Fruit fly (Drosophila melanogaster) whole organism, embryonic: Measurements from ENCODE around the gene CG14022.

Source experiments
- Atf6 ChIP-seq: fragments of 200-800 bp; sonication (Bioruptor generic); IDR thresholded peaks from 2 replicates; pipeline ENCODE4 v1.3.6; 2022; ENCODE audit warnings: missing biosample characterization, missing genetic modification characterization
- Awh ChIP-seq: fragments of 200-800 bp; sonication (Bioruptor generic); IDR thresholded peaks from 2 replicates; pipeline ENCODE4, ENCODE4 v1.3.6; 2022; ENCODE audit warnings: missing biosample characterization, missing genetic modification characterization
- CG10267 ChIP-seq: fragments of 200-800 bp; sonication (Bioruptor generic); optimal IDR thresholded peaks from 2 replicates; lab custom pipeline; 2018; ENCODE audit warnings: missing biosample characterization, mild to moderate bottlenecking, missing genetic modification characterization, moderate library complexity
- CG10366 ChIP-seq: fragments of 200-800 bp; sonication (Bioruptor generic); IDR thresholded peaks from 2 replicates; pipeline ENCODE4 v1.3.6; 2022; ENCODE audit warnings: missing biosample characterization, missing genetic modification characterization
- CG11093 ChIP-seq: fragments of 200-800 bp; sonication (Bioruptor generic); IDR thresholded peaks from 3 replicates; pipeline ENCODE4 v1.3.6; 2022; ENCODE audit warnings: missing biosample characterization, missing genetic modification characterization
- CG12236 ChIP-seq: fragments of 200-800 bp; sonication (Bioruptor generic); optimal IDR thresholded peaks from 2 replicates; lab custom pipeline; 2016; ENCODE audit warnings: missing biosample characterization, missing genetic modification characterization
- CG13775 ChIP-seq: fragments of 200-800 bp; sonication (Bioruptor generic); optimal IDR thresholded peaks from 3 replicates; lab custom pipeline; 2017; ENCODE audit warnings: missing biosample characterization, mild to moderate bottlenecking, missing genetic modification characterization
- CG14014 ChIP-seq: fragments of 200-800 bp; sonication (Bioruptor generic); IDR thresholded peaks from 2 replicates; pipeline ENCODE4 v1.3.6; 2022; ENCODE audit warnings: missing biosample characterization, missing genetic modification characterization
- CG16813 ChIP-seq: fragments of 200-800 bp; sonication (Bioruptor generic); IDR thresholded peaks from 3 replicates; pipeline ENCODE4 v1.3.6; 2022; ENCODE audit warnings: missing biosample characterization, missing genetic modification characterization; ENCODE audit not compliant: partially characterized antibody
- CG30431 ChIP-seq: fragments of 200-800 bp; sonication (Bioruptor generic); optimal IDR thresholded peaks from 2 replicates; lab custom pipeline; 2017; ENCODE audit warnings: missing biosample characterization, missing genetic modification characterization
- CG34224 ChIP-seq: fragments of 200-800 bp; sonication (Bioruptor generic); IDR thresholded peaks from 3 replicates; pipeline ENCODE4 v1.3.6; 2022; ENCODE audit warnings: missing biosample characterization, missing genetic modification characterization; ENCODE audit not compliant: partially characterized antibody
- CG4730 ChIP-seq: fragments of 200-800 bp; sonication (Bioruptor generic); IDR thresholded peaks from 2 replicates; pipeline ENCODE4 v1.3.6; 2022; ENCODE audit warnings: missing biosample characterization, missing genetic modification characterization
- CG6175 ChIP-seq: fragments of 200-800 bp; sonication (Bioruptor generic); IDR thresholded peaks from 3 replicates; pipeline ENCODE4 v1.3.6; 2022; ENCODE audit warnings: missing biosample characterization, missing genetic modification characterization
- CG6683 ChIP-seq: fragments of 200-800 bp; sonication (Bioruptor generic); optimal IDR thresholded peaks from 2 replicates; lab custom pipeline; 2017; ENCODE audit warnings: missing biosample characterization, mild to moderate bottlenecking, missing genetic modification characterization, missing genetic modification reagents
- CG6813 ChIP-seq: fragments of 200-800 bp; sonication (Bioruptor generic); optimal IDR thresholded peaks from 2 replicates; lab custom pipeline; 2017; ENCODE audit warnings: missing biosample characterization, missing genetic modification characterization, mild to moderate bottlenecking, moderate library complexity, missing genetic modification reagents
- CG7963 ChIP-seq: fragments of 200-800 bp; sonication (Bioruptor generic); IDR thresholded peaks from 3 replicates; pipeline ENCODE4 v1.3.6; 2022; ENCODE audit warnings: missing biosample characterization, missing genetic modification characterization; ENCODE audit not compliant: partially characterized antibody
- CG8388 ChIP-seq: fragments of 200-800 bp; sonication (Bioruptor generic); optimal IDR thresholded peaks from 2 replicates; lab custom pipeline; 2019; ENCODE audit warnings: missing biosample characterization, mild to moderate bottlenecking, missing genetic modification characterization, moderate library complexity
- CG9797 ChIP-seq: fragments of 200-800 bp; sonication (Bioruptor generic); optimal IDR thresholded peaks from 3 replicates; lab custom pipeline; 2018; ENCODE audit warnings: missing biosample characterization, mild to moderate bottlenecking, missing genetic modification characterization
- Chrac-16 ChIP-seq: fragments of 200-800 bp; sonication (Bioruptor generic); optimal IDR thresholded peaks from 3 replicates; lab custom pipeline; 2016; ENCODE audit warnings: missing biosample characterization, missing genetic modification characterization
- CkIIα-i1 ChIP-seq: fragments of 200-800 bp; sonication (Bioruptor generic); IDR thresholded peaks from 2 replicates; pipeline ENCODE4 v1.3.6; 2022; ENCODE audit warnings: missing biosample characterization, missing genetic modification characterization
- CrebB ChIP-seq: fragments of 200-800 bp; sonication (Bioruptor generic); optimal IDR thresholded peaks from 3 replicates; lab custom pipeline; 2018; ENCODE audit warnings: missing biosample characterization, mild to moderate bottlenecking, missing genetic modification characterization
- D ChIP-seq, 2 experiments: fragments of 200-800 bp in 1 of 2; fragments of >200 bp in 1 of 2; sonication (Bioruptor generic) in 1 of 2; optimal IDR thresholded peaks; 2 replicates in 1 of 2; 3 replicates in 1 of 2; lab custom pipeline; 2017; ENCODE audit warnings: mild to moderate bottlenecking in 1 of 2, missing biosample characterization in 1 of 2, missing genetic modification characterization in 1 of 2, missing genetic modification reagents in 1 of 2
- Hr78 ChIP-seq, 2 experiments: fragments of 200-800 bp in 1 of 2; fragments of >200 bp in 1 of 2; sonication (Bioruptor generic) in 1 of 2; optimal IDR thresholded peaks; 2 replicates each; lab custom pipeline; 2017 to 2019; ENCODE audit warnings: missing biosample characterization in 2 of 2, missing genetic modification characterization in 2 of 2, mild to moderate bottlenecking in 1 of 2, moderate library complexity in 1 of 2
- Kr ChIP-seq: fragments of 200-800 bp; sonication (Bioruptor generic); optimal IDR thresholded peaks from 2 replicates; lab custom pipeline; 2017; ENCODE audit warnings: missing biosample characterization, mild to moderate bottlenecking, missing genetic modification characterization
- Sin3A ChIP-seq: fragments of >200 bp; optimal IDR thresholded peaks from 2 replicates; lab custom pipeline; 2018
- Spps ChIP-seq: fragments of 200-800 bp; sonication (Bioruptor generic); optimal IDR thresholded peaks from 2 replicates; lab custom pipeline; 2018; ENCODE audit warnings: missing biosample characterization, mild to moderate bottlenecking, missing genetic modification characterization
- Trl ChIP-seq, 3 experiments: fragments of >200 bp in 2 of 3; fragments of 200-800 bp in 1 of 3; sonication (Bioruptor generic) in 1 of 3; optimal IDR thresholded peaks; 2 replicates in 1 of 3; 3 replicates in 2 of 3; lab custom pipeline; 2016 to 2017; ENCODE audit warnings: missing biosample characterization in 1 of 3, missing genetic modification characterization in 1 of 3
- Xbp1 ChIP-seq: fragments of 200-800 bp; sonication (Bioruptor generic); optimal IDR thresholded peaks from 3 replicates; lab custom pipeline; 2016; ENCODE audit warnings: missing biosample characterization, mild to moderate bottlenecking, missing genetic modification characterization
- br ChIP-seq: fragments of >200 bp; optimal IDR thresholded peaks from 2 replicates; lab custom pipeline; 2017
- bsh ChIP-seq, 2 experiments: fragments of 200-800 bp; sonication (Bioruptor generic); optimal IDR thresholded peaks; 2 replicates each; lab custom pipeline; 2017 to 2018; ENCODE audit warnings: mild to moderate bottlenecking in 2 of 2, missing biosample characterization in 2 of 2, missing genetic modification characterization in 2 of 2, moderate library complexity in 1 of 2
- cas ChIP-seq: fragments of 200-800 bp; sonication (Bioruptor generic); IDR thresholded peaks from 2 replicates; pipeline ENCODE4 v1.3.6; 2022; ENCODE audit warnings: missing biosample characterization, missing genetic modification characterization
- chif ChIP-seq, 2 experiments: fragments of 200-800 bp; sonication (Bioruptor generic); optimal IDR thresholded peaks; 3 replicates each; lab custom pipeline; 2016; ENCODE audit warnings: missing biosample characterization in 2 of 2, missing genetic modification characterization in 2 of 2
- eyg ChIP-seq: fragments of 200-800 bp; sonication (Bioruptor generic); optimal IDR thresholded peaks from 3 replicates; lab custom pipeline; 2016; ENCODE audit warnings: missing biosample characterization, missing genetic modification characterization
- fu2 ChIP-seq: fragments of 200-800 bp; sonication (Bioruptor generic); optimal IDR thresholded peaks from 2 replicates; lab custom pipeline; 2016; ENCODE audit warnings: missing biosample characterization, missing genetic modification characterization
- grau ChIP-seq: fragments of 200-800 bp; optimal IDR thresholded peaks from 3 replicates; lab custom pipeline; 2019; ENCODE audit warnings: missing biosample characterization, mild to moderate bottlenecking, missing genetic modification characterization, moderate library complexity
- ham ChIP-seq: fragments of 200-800 bp; sonication (Bioruptor generic); IDR thresholded peaks from 2 replicates; pipeline ENCODE4 v1.3.6; 2022; ENCODE audit warnings: missing biosample characterization, missing genetic modification characterization
- ind ChIP-seq: fragments of 200-800 bp; sonication (Bioruptor generic); optimal IDR thresholded peaks from 3 replicates; lab custom pipeline; 2016; ENCODE audit warnings: missing biosample characterization, missing genetic modification characterization
- kah ChIP-seq: fragments of 200-800 bp; sonication (Bioruptor generic); optimal IDR thresholded peaks from 2 replicates; lab custom pipeline; 2018; ENCODE audit warnings: missing biosample characterization, mild to moderate bottlenecking, missing genetic modification characterization
- org-1 ChIP-seq: fragments of 200-800 bp; sonication (Bioruptor generic); optimal IDR thresholded peaks from 2 replicates; lab custom pipeline; 2017; ENCODE audit warnings: missing biosample characterization, missing genetic modification characterization
- rib ChIP-seq: fragments of 200-800 bp; sonication (Bioruptor generic); IDR thresholded peaks from 2 replicates; pipeline ENCODE4 v1.3.6; 2022; ENCODE audit warnings: missing biosample characterization, missing genetic modification characterization
- schlank ChIP-seq: fragments of 200-800 bp; sonication (Bioruptor generic); optimal IDR thresholded peaks from 2 replicates; lab custom pipeline; 2018; ENCODE audit warnings: missing biosample characterization, mild to moderate bottlenecking, missing genetic modification characterization
- seq ChIP-seq: fragments of 200-800 bp; sonication (Bioruptor generic); IDR thresholded peaks from 2 replicates; pipeline ENCODE4 v1.3.6; 2022; ENCODE audit warnings: missing biosample characterization, missing genetic modification characterization
- sisA ChIP-seq: fragments of 200-800 bp; sonication (Bioruptor generic); IDR thresholded peaks from 2 replicates; pipeline ENCODE4 v1.3.6; 2022; ENCODE audit warnings: missing biosample characterization, missing genetic modification characterization
- stc ChIP-seq: fragments of 200-800 bp; sonication (Bioruptor generic); IDR thresholded peaks from 2 replicates; pipeline ENCODE4 v1.3.6; 2022; ENCODE audit warnings: missing biosample characterization, missing genetic modification characterization
- stwl ChIP-seq: fragments of 200-800 bp; sonication (Bioruptor generic); optimal IDR thresholded peaks from 3 replicates; lab custom pipeline; 2018; ENCODE audit warnings: missing biosample characterization, mild to moderate bottlenecking, missing genetic modification characterization, moderate library complexity
- sug ChIP-seq: fragments of 200-800 bp; optimal IDR thresholded peaks from 2 replicates; lab custom pipeline; 2019; ENCODE audit warnings: missing biosample characterization, mild to moderate bottlenecking, missing genetic modification characterization, moderate library complexity
- tio ChIP-seq: fragments of 200-800 bp; sonication (Bioruptor generic); optimal IDR thresholded peaks from 2 replicates; lab custom pipeline; 2017; ENCODE audit warnings: missing biosample characterization, missing genetic modification characterization, inconsistent platforms
- yki ChIP-seq: fragments of >200 bp; optimal IDR thresholded peaks from 3 replicates; lab custom pipeline; 2018

CG14022 gene

DNA sequence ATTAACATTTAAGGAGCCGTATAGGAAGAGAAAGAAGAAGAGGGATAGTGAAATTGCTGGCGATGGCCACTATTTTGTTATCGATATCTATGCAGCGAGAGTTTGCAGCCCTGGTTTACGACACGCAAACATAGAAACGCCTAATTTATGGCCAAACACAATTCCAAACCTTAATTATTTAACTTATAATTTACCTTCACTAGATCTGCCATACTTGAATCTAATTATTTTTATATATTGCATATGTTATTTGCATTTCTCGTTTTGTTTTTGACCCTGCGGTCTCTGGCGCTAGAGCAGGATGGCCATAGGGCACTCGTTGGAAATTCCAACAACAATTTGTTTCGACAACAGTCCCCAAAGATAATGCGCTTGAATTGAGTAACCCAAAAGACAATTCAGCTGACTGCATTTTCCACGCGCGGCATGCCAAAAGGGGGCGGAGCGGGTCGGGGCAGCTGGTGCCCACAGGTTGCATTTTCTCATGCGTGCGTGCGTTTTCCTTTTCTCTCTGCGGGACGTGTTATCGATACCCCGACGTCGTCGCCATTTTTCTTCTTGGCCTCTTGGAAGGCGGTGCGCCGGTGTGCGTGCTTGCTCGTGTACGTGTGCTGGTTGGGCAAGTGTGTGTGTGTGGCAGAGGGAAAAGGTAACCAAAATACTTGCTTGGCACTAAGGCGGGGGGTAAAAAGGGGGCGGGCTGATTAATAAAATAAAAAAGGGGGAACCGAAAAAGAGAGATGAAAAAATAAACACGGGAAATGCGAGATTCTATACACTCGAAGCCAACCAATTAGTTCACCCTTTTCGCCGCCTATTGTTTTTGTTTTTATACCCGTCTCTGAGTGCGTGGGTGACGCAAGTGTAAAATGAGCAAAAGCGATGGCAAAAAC lies 3.5 kb downstream of the CG14022 start (continued):
- peak; percentile 15 for TF ChIP-seq grau (tag; lab: Kevin White, UChicago)
- peak; percentile 67 for TF ChIP-seq CG6813 (GFP tag; lab: Kevin White, UChicago)
- TF ChIP-seq bsh (GFP tag; optimal IDR thresholded peaks at IDR 0.05; lab: Kevin White, UChicago): peak; percentile 6 to 8
- peak; percentile 44 for TF ChIP-seq org-1 (GFP tag; lab: Kevin White, UChicago)
- TF ChIP-seq stwl: peak; percentile 45
- TF ChIP-seq CG13775: peak; percentile 41
- no peak for TF ChIP-seq CG12236 (GFP tag; lab: Kevin White, UChicago)
- no peak for TF ChIP-seq Spps (tag; lab: Kevin White, UChicago)
- TF ChIP-seq cas (GFP tag; lab: Robert Waterston, UW): 0 out of 2 replicates have a peak, but pooled peaks have one; percentile 20
- TF ChIP-seq Kr (GFP tag; lab: Kevin White, UChicago): no peak
- peak; percentile 52; the same call in 1 of the 3 replicates for TF ChIP-seq CG7963 (GFP tag; lab: Robert Waterston, UW)
- peak; percentile 20 for TF ChIP-seq CG8388 (GFP tag; lab: Kevin White, UChicago)
- peak; percentile 44; the same call in 1 of the 3 replicates for TF ChIP-seq CG6175 (GFP tag; lab: Robert Waterston, UW)
- peak; percentile 20 for TF ChIP-seq kah (GFP tag; lab: Kevin White, UChicago)
- peak; percentile 77 for TF ChIP-seq sug (tag; lab: Kevin White, UChicago)
- TF ChIP-seq CG6683 (GFP tag; lab: Kevin White, UChicago): peak; percentile 4
- no peak for TF ChIP-seq D (optimal IDR thresholded peaks at IDR 0.05; lab: Kevin White, UChicago)
- TF ChIP-seq D (GFP tag; optimal IDR thresholded peaks at IDR 0.05; lab: Kevin White, UChicago): peak; percentile 8
- TF ChIP-seq CG4730 (GFP tag; lab: Robert Waterston, UW): peak; percentile 42
- TF ChIP-seq Sin3A (lab: Kevin White, UChicago): peak; percentile 79
- TF ChIP-seq CG9797: peak; percentile 21
- no peak for TF ChIP-seq CG10267 (tag; lab: Kevin White, UChicago)
- peak; percentile 34 for TF ChIP-seq rib (GFP tag; lab: Robert Waterston, UW)
- no peak for TF ChIP-seq Trl (optimal IDR thresholded peaks at IDR 0.05; lab: Kevin White, UChicago)
- TF ChIP-seq Trl (GFP tag; optimal IDR thresholded peaks at IDR 0.05; lab: Kevin White, UChicago): peak; percentile 42
- TF ChIP-seq schlank (tag; lab: Kevin White, UChicago): no peak
- peak; percentile 50; the same call in 1 of the 2 replicates for TF ChIP-seq stc (GFP tag; lab: Robert Waterston, UW)
- peak; percentile 73 for TF ChIP-seq CG14014 (GFP tag; lab: Robert Waterston, UW)
- TF ChIP-seq br (lab: Kevin White, UChicago): no peak
- TF ChIP-seq Hr78 (GFP tag; optimal IDR thresholded peaks at IDR 0.05; lab: Kevin White, UChicago): peak in 1 of 2 experiments; percentile 61
- TF ChIP-seq ham (GFP tag; lab: Robert Waterston, UW): no peak
- TF ChIP-seq CkIIα-i1: no peak
- TF ChIP-seq ind (GFP tag; lab: Kevin White, UChicago): peak; percentile 53
- no peak for TF ChIP-seq CrebB (tag; lab: Kevin White, UChicago)
- no peak for TF ChIP-seq yki
- peak; percentile 77 for TF ChIP-seq Atf6 (GFP tag; lab: Robert Waterston, UW)
- TF ChIP-seq chif (GFP tag; optimal IDR thresholded peaks at IDR 0.05; lab: Kevin White, UChicago): peak in 1 of 2 experiments; percentile 10
- peak; percentile 55 for TF ChIP-seq Xbp1 (GFP tag; lab: Kevin White, UChicago)
- TF ChIP-seq fu2: peak; percentile 18
- peak; percentile 44 for TF ChIP-seq Chrac-16 (GFP tag; lab: Kevin White, UChicago)
- no peak for TF ChIP-seq eyg (GFP tag; lab: Kevin White, UChicago)
- peak; percentile 60 for TF ChIP-seq sisA (GFP tag; lab: Robert Waterston, UW)
- peak; percentile 67 for TF ChIP-seq CG10366 (GFP tag; lab: Robert Waterston, UW)
- TF ChIP-seq tio (GFP tag; lab: Kevin White, UChicago): no peak
- peak; percentile 65; the same call in 2 of the 3 replicates for TF ChIP-seq CG34224 (GFP tag; lab: Robert Waterston, UW)
- peak; percentile 75 for TF ChIP-seq seq (GFP tag; lab: Robert Waterston, UW)
- TF ChIP-seq Awh (GFP tag; lab: Robert Waterston, UW): peak; percentile 56; the same call in 1 of the 2 replicates
- TF ChIP-seq CG11093 (GFP tag; lab: Robert Waterston, UW): no peak
- peak; percentile 71 for TF ChIP-seq CG16813
- peak; percentile 17 for TF ChIP-seq CG30431 (GFP tag; lab: Kevin White, UChicago)
